Worm (Caenorhabditis elegans): Measurements from ENCODE around the gene sdn-1.

- TF ChIP-seq ref-1 (GFP tag; conservative IDR thresholded peaks at IDR 0.05) (no peak), med-1 (GFP tag; optimal IDR thresholded peaks at IDR 0.05; ENCODE audit: insufficient read depth) (no peak), ztf-29 (GFP tag; IDR thresholded peaks at IDR 0.05) (no peak), ztf-23 (GFP tag; IDR thresholded peaks at IDR 0.05) (no peak), tab-1 (GFP tag; IDR thresholded peaks at IDR 0.05) (no peak)
Measured at ce11 chrX:10597554-10598191, 4.5 kb upstream of the sdn-1 start.

Measured in whole organism, midembryonic.